Worm (Caenorhabditis elegans) whole organism, midembryonic: Measurements from ENCODE around the gene F49E12.7.

ENCODE experiments used
- T22C8.4 ChIP-seq: fragments of 200-800 bp; sonication (Bioruptor generic); IDR thresholded peaks from 2 replicates; pipeline ENCODE4 v1.3.6; 2022; ENCODE audit warnings: missing genetic modification characterization, missing compliant biosample characterization
- cog-1 ChIP-seq: sonication (generic microtip); optimal IDR thresholded peaks from 2 replicates; lab custom pipeline; 2016; ENCODE audit warnings: missing genetic modification characterization, missing compliant biosample characterization
- flt-1 ChIP-seq: fragments of 200-800 bp; sonication (Bioruptor generic); IDR thresholded peaks from 2 replicates; pipeline ENCODE4 v1.3.6; 2022; ENCODE audit warnings: missing genetic modification characterization, missing compliant biosample characterization
- klf-2 ChIP-seq: fragments of 200-800 bp; sonication (Bioruptor generic); conservative IDR thresholded peaks from 2 replicates; pipeline ENCODE4 v1.3.6; 2022; ENCODE audit warnings: missing genetic modification reagents, missing genetic modification characterization, missing compliant biosample characterization
- med-1 ChIP-seq: sonication (generic microtip); optimal IDR thresholded peaks from 2 replicates; lab custom pipeline; 2017; ENCODE audit warnings: missing genetic modification characterization, mild to moderate bottlenecking, missing compliant biosample characterization, antibody characterized with exemption, missing genetic modification reagents; ENCODE audit not compliant: insufficient read depth
- ref-1 ChIP-seq: fragments of 200-800 bp; sonication (Bioruptor generic); conservative IDR thresholded peaks from 2 replicates; pipeline ENCODE4 v1.3.6; 2022; ENCODE audit warnings: missing genetic modification reagents, missing genetic modification characterization, missing compliant biosample characterization
- tab-1 ChIP-seq: fragments of 200-800 bp; sonication (Bioruptor generic); IDR thresholded peaks from 2 replicates; pipeline ENCODE4 v1.3.6; 2022; ENCODE audit warnings: missing genetic modification characterization, missing compliant biosample characterization
- ztf-23 ChIP-seq: fragments of 200-800 bp; sonication (Bioruptor generic); IDR thresholded peaks from 2 replicates; pipeline ENCODE4 v1.3.6; 2022; ENCODE audit warnings: missing genetic modification reagents, missing genetic modification characterization, missing compliant biosample characterization
- ztf-29 ChIP-seq: fragments of 200-800 bp; sonication (Bioruptor generic); IDR thresholded peaks from 2 replicates; pipeline ENCODE4 v1.3.6; 2022; ENCODE audit warnings: missing genetic modification reagents, missing genetic modification characterization, missing compliant biosample characterization

F49E12.7 gene

ce11 chrII:8412935-8413334, 17.0 kb upstream of the F49E12.7 start:
- no peak for TF ChIP-seq flt-1
- no peak for TF ChIP-seq ztf-29 (GFP tag; lab: Robert Waterston, UW)
- no peak for TF ChIP-seq cog-1 (tag; lab: Kevin White, UChicago)
- TF ChIP-seq ztf-23 = no peak
- no peak for TF ChIP-seq tab-1 (GFP tag; lab: Robert Waterston, UW)
- TF ChIP-seq klf-2 (GFP tag; lab: Robert Waterston, UW) = no peak
- no peak for TF ChIP-seq T22C8.4
- no peak for TF ChIP-seq ref-1 (GFP tag; lab: Robert Waterston, UW)
- no peak for TF ChIP-seq med-1 (GFP tag; lab: Kevin White, UChicago)

ce11 chrII:8412061-8412721, 16.2 kb upstream of the F49E12.7 start, which contains the start of gene efl-3:
TSS of gene efl-3 (plus strand) at chrII:8412671.
- TF ChIP-seq ztf-29 (GFP tag; lab: Robert Waterston, UW) = no peak

ce11 chrII:8411002-8411401, 15.1 kb upstream of the F49E12.7 start:
- TF ChIP-seq med-1 (GFP tag; lab: Kevin White, UChicago) = no peak
- TF ChIP-seq ref-1 (GFP tag; lab: Robert Waterston, UW) = no peak
- no peak for TF ChIP-seq T22C8.4
- no peak for TF ChIP-seq ztf-29 (GFP tag; lab: Robert Waterston, UW)
- TF ChIP-seq cog-1 (tag; lab: Kevin White, UChicago) = no peak
- TF ChIP-seq ztf-23 = no peak
- TF ChIP-seq flt-1 = no peak
- no peak for TF ChIP-seq tab-1 (GFP tag; lab: Robert Waterston, UW)
- no peak for TF ChIP-seq klf-2 (GFP tag; lab: Robert Waterston, UW)

- TF ChIP-seq ztf-23 (no peak), med-1 (GFP tag; lab: Kevin White, UChicago) (no peak), cog-1 (tag; lab: Kevin White, UChicago) (no peak), T22C8.4 (no peak), klf-2 (GFP tag; lab: Robert Waterston, UW) (no peak), flt-1 (no peak), ref-1 (GFP tag; lab: Robert Waterston, UW) (no peak), ztf-29 (GFP tag; lab: Robert Waterston, UW) (no peak), tab-1 (GFP tag; lab: Robert Waterston, UW) (no peak)
These were observed 13.6 kb upstream of the F49E12.7 start for ce11 chrII:8409538-8409937.

- no peak for TF ChIP-seq flt-1
- TF ChIP-seq klf-2 (GFP tag; lab: Robert Waterston, UW) = no peak
- no peak for TF ChIP-seq T22C8.4
- TF ChIP-seq ref-1 (GFP tag; lab: Robert Waterston, UW) = no peak
- no peak for TF ChIP-seq ztf-29 (GFP tag; lab: Robert Waterston, UW)
These were observed 11.6 kb upstream of the F49E12.7 start, which contains the start of gene sra-13 for ce11 chrII:8407491-8407890. TSS of gene sra-13 (plus strand) at chrII:8407685.

- TF ChIP-seq ref-1 (GFP tag; lab: Robert Waterston, UW) (no peak), T22C8.4 (no peak), tab-1 (GFP tag; lab: Robert Waterston, UW) (no peak), ztf-23 (no peak), flt-1 (no peak), med-1 (GFP tag; lab: Kevin White, UChicago) (no peak), cog-1 (tag; lab: Kevin White, UChicago) (no peak)
These were observed 9.4 kb upstream of the F49E12.7 start, which contains the start of gene ubc-24 for ce11 chrII:8405303-8405702. TSS of gene ubc-24 (plus strand) at chrII:8405603.

- TF ChIP-seq klf-2 (GFP tag; lab: Robert Waterston, UW) = no peak
- no peak for TF ChIP-seq med-1 (GFP tag; lab: Kevin White, UChicago)
- no peak for TF ChIP-seq tab-1 (GFP tag; lab: Robert Waterston, UW)
- TF ChIP-seq ref-1 (GFP tag; lab: Robert Waterston, UW) = no peak
- TF ChIP-seq flt-1 = no peak
- TF ChIP-seq T22C8.4 = no peak
- TF ChIP-seq ztf-23 = no peak
- TF ChIP-seq ztf-29 (GFP tag; lab: Robert Waterston, UW) = no peak
- TF ChIP-seq cog-1 (tag; lab: Kevin White, UChicago) = no peak
These were observed 8.8 kb upstream of the F49E12.7 start, which contains the start of gene skpo-1 for ce11 chrII:8404748-8405147. TSS of gene skpo-1 (minus strand) at chrII:8404848.

- TF ChIP-seq flt-1 (no peak), T22C8.4 (no peak), cog-1 (tag; lab: Kevin White, UChicago) (no peak), ztf-29 (GFP tag; lab: Robert Waterston, UW) (no peak), tab-1 (GFP tag; lab: Robert Waterston, UW) (no peak), med-1 (GFP tag; lab: Kevin White, UChicago) (no peak), klf-2 (GFP tag; lab: Robert Waterston, UW) (no peak), ztf-23 (no peak), ref-1 (GFP tag; lab: Robert Waterston, UW) (no peak)
These were observed 4.1 kb upstream of the F49E12.7 start for ce11 chrII:8399997-8400396.

- TF ChIP-seq tab-1 (GFP tag; lab: Robert Waterston, UW) (no peak), klf-2 (GFP tag; lab: Robert Waterston, UW) (no peak), ref-1 (GFP tag; lab: Robert Waterston, UW) (no peak), ztf-23 (no peak), flt-1 (no peak), ztf-29 (GFP tag; lab: Robert Waterston, UW) (no peak), T22C8.4 (no peak), med-1 (GFP tag; lab: Kevin White, UChicago) (no peak), cog-1 (tag; lab: Kevin White, UChicago) (no peak)
These were observed 3.1 kb upstream of the F49E12.7 start, which contains the start of gene dod-23 for ce11 chrII:8399064-8399463. TSS of gene dod-23 (minus strand) at chrII:8399164.

- TF ChIP-seq T22C8.4 (no peak), ztf-29 (GFP tag; lab: Robert Waterston, UW) (no peak)
These were observed 1.7 kb downstream of the F49E12.7 start, which contains the start of gene F49E12.8 for ce11 chrII:8394205-8394604. TSS of gene F49E12.8 (minus strand) at chrII:8394305.
